Fruit fly (Drosophila melanogaster) S2 (cell line): ENCODE measurements around the gene hng3.

Experiments used
- CG8478 ChIP-seq: fragments of >200 bp; optimal IDR thresholded peaks from 2 replicates; lab custom pipeline; 2018
- CTCF ChIP-seq, 2 experiments: fragments of >200 bp; optimal IDR thresholded peaks; 2 replicates each; lab custom pipeline; 2018

- TF ChIP-seq CG8478 (lab: Kevin White, UChicago) = no peak
- no peak for TF ChIP-seq CTCF (optimal IDR thresholded peaks at IDR 0.05; lab: Kevin White, UChicago)
These were observed 10.9 kb downstream of the hng3 start for dm6 chr3L:744290-744804.
